Worm (Caenorhabditis elegans): ENCODE results near the gene T05G5.1.

ce11 chrIII:9764718-9765117, 21.6 kb upstream of the T05G5.1 start:
- TF ChIP-seq W03F9.2 (tag; optimal IDR thresholded peaks at IDR 0.05) (no peak), him-1 (tag; optimal IDR thresholded peaks at IDR 0.05) (no peak), dao-5 (tag; optimal IDR thresholded peaks at IDR 0.05) (no peak)
